Worm (Caenorhabditis elegans) whole organism, young adult: Measurements from ENCODE around the gene acc-4.
A peak's percentile ranks its signal among the peaks of the same experiment; 100 is the strongest.

ENCODE experiments used
- B0261.1 ChIP-seq: sonication (generic microtip); optimal IDR thresholded peaks from 2 replicates; lab custom pipeline; 2016; ENCODE audit warnings: mild to moderate bottlenecking, missing genetic modification characterization, moderate library complexity, missing compliant biosample characterization
- B0336.3 ChIP-seq: fragments of 200-800 bp; sonication (Bioruptor generic); IDR thresholded peaks from 2 replicates; pipeline ENCODE4 v1.3.6; 2022; ENCODE audit warnings: missing genetic modification characterization, missing compliant biosample characterization
- F57A8.1 ChIP-seq: fragments of 200-800 bp; sonication (Bioruptor generic); optimal IDR thresholded peaks from 2 replicates; lab custom pipeline; 2018; ENCODE audit warnings: mild to moderate bottlenecking, missing genetic modification characterization, moderate library complexity, missing compliant biosample characterization
- K11D2.4 ChIP-seq: fragments of 200-800 bp; sonication (Bioruptor generic); IDR thresholded peaks from 2 replicates; pipeline ENCODE4 v1.3.6; 2022; ENCODE audit warnings: missing genetic modification reagents, missing genetic modification characterization, missing compliant biosample characterization
- T26A5.8 ChIP-seq: sonication (generic microtip); optimal IDR thresholded peaks from 2 replicates; lab custom pipeline; 2016; ENCODE audit warnings: missing genetic modification characterization, missing compliant biosample characterization
- Y56A3A.18 ChIP-seq: fragments of 200-800 bp; sonication (Bioruptor generic); IDR thresholded peaks from 2 replicates; pipeline ENCODE4 v1.3.6; 2022; ENCODE audit warnings: missing genetic modification reagents, missing genetic modification characterization, missing compliant biosample characterization
- Y67H2A.10 ChIP-seq: fragments of 200-800 bp; sonication (Bioruptor generic); conservative IDR thresholded peaks from 2 replicates; pipeline ENCODE4 v1.3.6; 2022; ENCODE audit warnings: missing genetic modification reagents, missing genetic modification characterization, missing compliant biosample characterization
- Y79H2A.3 ChIP-seq: fragments of 200-800 bp; sonication (Bioruptor generic); conservative IDR thresholded peaks from 2 replicates; pipeline ENCODE4 v1.3.6; 2022; ENCODE audit warnings: missing genetic modification reagents, missing genetic modification characterization, missing compliant biosample characterization
- atf-7 ChIP-seq: sonication (generic microtip); optimal IDR thresholded peaks from 2 replicates; lab custom pipeline; 2017; ENCODE audit warnings: mild to moderate bottlenecking, missing genetic modification characterization, missing compliant biosample characterization
- attf-6 ChIP-seq: fragments of 200-800 bp; sonication (Bioruptor generic); IDR thresholded peaks from 2 replicates; pipeline ENCODE4 v1.3.6; 2022; ENCODE audit warnings: missing genetic modification reagents, missing genetic modification characterization, missing compliant biosample characterization
- ccch-3 ChIP-seq: fragments of 200-800 bp; sonication (Bioruptor generic); optimal IDR thresholded peaks from 2 replicates; lab custom pipeline; 2018; ENCODE audit warnings: mild to moderate bottlenecking, missing genetic modification characterization, missing compliant biosample characterization
- cebp-1 ChIP-seq, 2 experiments: fragments of 200-800 bp in 1 of 2; sonication (Bioruptor generic) in 1 of 2; sonication (generic microtip) in 1 of 2; IDR thresholded peaks in 1 of 2; optimal IDR thresholded peaks in 1 of 2; 2 replicates each; pipeline versions ENCODE4 v1.3.6 to Lab custom; 2017 to 2022; ENCODE audit warnings: missing compliant biosample characterization in 2 of 2, missing genetic modification characterization in 2 of 2, mild to moderate bottlenecking in 1 of 2, missing genetic modification reagents in 1 of 2, moderate library complexity in 1 of 2
- ceh-100 ChIP-seq: fragments of 200-800 bp; sonication (Bioruptor generic); IDR thresholded peaks from 2 replicates; pipeline ENCODE4 v1.3.6; 2022; ENCODE audit warnings: missing genetic modification reagents, missing genetic modification characterization, missing compliant biosample characterization
- ceh-27 ChIP-seq: fragments of 200-800 bp; sonication (Bioruptor generic); optimal IDR thresholded peaks from 2 replicates; lab custom pipeline; 2018; ENCODE audit warnings: mild to moderate bottlenecking, missing genetic modification characterization, moderate library complexity, missing compliant biosample characterization
- ceh-40 ChIP-seq: fragments of 200-800 bp; sonication (Bioruptor generic); IDR thresholded peaks from 2 replicates; pipeline ENCODE4 v1.3.6; 2022; ENCODE audit warnings: missing genetic modification characterization, missing compliant biosample characterization
- ceh-91 ChIP-seq: fragments of 200-800 bp; sonication (Bioruptor generic); IDR thresholded peaks from 2 replicates; pipeline ENCODE4 v1.3.6; 2022; ENCODE audit warnings: missing genetic modification reagents, missing genetic modification characterization, missing compliant biosample characterization
- chd-7 ChIP-seq: sonication (generic microtip); optimal IDR thresholded peaks from 2 replicates; lab custom pipeline; 2016; ENCODE audit warnings: mild to moderate bottlenecking, missing genetic modification characterization, moderate library complexity, missing compliant biosample characterization
- dox-1 ChIP-seq: fragments of 200-800 bp; sonication (Bioruptor generic); IDR thresholded peaks from 2 replicates; pipeline ENCODE4 v1.3.6; 2022; ENCODE audit warnings: missing genetic modification reagents, missing genetic modification characterization, missing compliant biosample characterization
- him-1 ChIP-seq: sonication (generic microtip); optimal IDR thresholded peaks from 2 replicates; lab custom pipeline; 2016; ENCODE audit warnings: missing genotype, missing genetic modification reagents, missing genetic modification characterization, missing compliant biosample characterization
- hmg-1.2 ChIP-seq: fragments of 200-800 bp; sonication (Bioruptor generic); IDR thresholded peaks from 2 replicates; pipeline ENCODE4 v1.3.6; 2022; ENCODE audit warnings: missing genetic modification reagents, missing genetic modification characterization, missing compliant biosample characterization
- hrde-1 ChIP-seq: sonication (generic microtip); optimal IDR thresholded peaks from 2 replicates; lab custom pipeline; 2016; ENCODE audit warnings: missing genetic modification characterization, mild to moderate bottlenecking, missing compliant biosample characterization, moderate library complexity, missing genotype, missing genetic modification reagents, borderline replicate concordance
- lin-26 ChIP-seq: fragments of 200-800 bp; sonication (Bioruptor generic); IDR thresholded peaks from 2 replicates; pipeline ENCODE4 v1.3.6; 2022; ENCODE audit warnings: missing genetic modification reagents, missing genetic modification characterization, missing compliant biosample characterization
- lin-35 ChIP-seq, 3 experiments: fragments of 150-350 bp in 2 of 3; sonication (generic microtip) in 1 of 3; optimal IDR thresholded peaks; 2 replicates each; lab custom pipeline; 2014 to 2018; ENCODE audit warnings: missing biosample characterization in 3 of 3, missing genetic modification characterization in 3 of 3, missing genetic modification reagents in 3 of 3
- lin-54 ChIP-seq: fragments of 200-800 bp; sonication (Bioruptor generic); optimal IDR thresholded peaks from 2 replicates; lab custom pipeline; 2018; ENCODE audit warnings: mild to moderate bottlenecking, missing genetic modification characterization, missing compliant biosample characterization
- lsl-1 ChIP-seq: fragments of 200-800 bp; sonication (Bioruptor generic); optimal IDR thresholded peaks from 2 replicates; lab custom pipeline; 2018; ENCODE audit warnings: mild to moderate bottlenecking, missing genetic modification characterization, moderate library complexity, missing compliant biosample characterization
- madf-3 ChIP-seq: fragments of 200-800 bp; sonication (Bioruptor generic); IDR thresholded peaks from 2 replicates; pipeline ENCODE4 v1.3.6; 2022; ENCODE audit warnings: missing genetic modification reagents, missing genetic modification characterization, missing compliant biosample characterization
- madf-6 ChIP-seq: fragments of 200-800 bp; sonication (Bioruptor generic); IDR thresholded peaks from 2 replicates; pipeline ENCODE4 v1.3.6; 2022; ENCODE audit warnings: missing genetic modification reagents, missing genetic modification characterization, missing compliant biosample characterization
- mcd-1 ChIP-seq: fragments of 200-800 bp; sonication (Bioruptor generic); IDR thresholded peaks from 2 replicates; pipeline ENCODE4 v1.3.6; 2022; ENCODE audit warnings: missing genetic modification reagents, missing genetic modification characterization, missing compliant biosample characterization
- mel-28 ChIP-seq: sonication (generic microtip); optimal IDR thresholded peaks from 2 replicates; lab custom pipeline; 2016; ENCODE audit warnings: borderline replicate concordance, mild to moderate bottlenecking, missing genetic modification characterization, missing compliant biosample characterization
- nfya-2 ChIP-seq: fragments of 200-800 bp; sonication (Bioruptor generic); IDR thresholded peaks from 2 replicates; pipeline ENCODE4 v1.3.6; 2022; ENCODE audit warnings: missing genetic modification reagents, missing genetic modification characterization, missing compliant biosample characterization
- nfyb-1 ChIP-seq: fragments of 200-800 bp; sonication (Bioruptor generic); IDR thresholded peaks from 2 replicates; pipeline ENCODE4 v1.3.6; 2022; ENCODE audit warnings: missing genetic modification reagents, missing genetic modification characterization, missing compliant biosample characterization
- nhr-179 ChIP-seq: sonication (generic microtip); optimal IDR thresholded peaks from 2 replicates; lab custom pipeline; 2016; ENCODE audit warnings: mild to moderate bottlenecking, missing genetic modification characterization, missing compliant biosample characterization
- nhr-27 ChIP-seq: fragments of 200-800 bp; sonication (Bioruptor generic); optimal IDR thresholded peaks from 2 replicates; lab custom pipeline; 2018; ENCODE audit warnings: mild to moderate bottlenecking, missing genetic modification characterization, moderate library complexity, missing compliant biosample characterization
- nhr-80 ChIP-seq: sonication (generic microtip); optimal IDR thresholded peaks from 2 replicates; lab custom pipeline; 2016; ENCODE audit warnings: missing genetic modification characterization, missing compliant biosample characterization
- somi-1 ChIP-seq: fragments of 200-800 bp; sonication (Bioruptor generic); optimal IDR thresholded peaks from 2 replicates; lab custom pipeline; 2018; ENCODE audit warnings: mild to moderate bottlenecking, missing genetic modification characterization, missing compliant biosample characterization
- tbp1 ChIP-seq: fragments of 200-800 bp; sonication (Bioruptor generic); optimal IDR thresholded peaks from 2 replicates; lab custom pipeline; 2018; ENCODE audit warnings: mild to moderate bottlenecking, missing genetic modification characterization, missing compliant biosample characterization
- tbx-9 ChIP-seq: sonication (generic microtip); optimal IDR thresholded peaks from 2 replicates; lab custom pipeline; 2016; ENCODE audit warnings: borderline replicate concordance, missing genetic modification characterization, inconsistent platforms, missing compliant biosample characterization
- unc-62 ChIP-seq: fragments of 150-350 bp; optimal IDR thresholded peaks from 2 replicates; lab custom pipeline; 2014; ENCODE audit warnings: missing biosample characterization, missing genetic modification reagents, missing genetic modification characterization
- zim-3 ChIP-seq: sonication (generic microtip); optimal IDR thresholded peaks from 2 replicates; lab custom pipeline; 2017; ENCODE audit warnings: mild to moderate bottlenecking, missing genetic modification characterization, moderate library complexity, missing compliant biosample characterization
- ztf-28 ChIP-seq: fragments of 200-800 bp; sonication (Bioruptor generic); IDR thresholded peaks from 2 replicates; pipeline ENCODE4 v1.3.6; 2022; ENCODE audit warnings: missing genetic modification reagents, missing genetic modification characterization, missing compliant biosample characterization
- ztf-3 ChIP-seq: fragments of 200-800 bp; sonication (Bioruptor generic); optimal IDR thresholded peaks from 2 replicates; lab custom pipeline; 2018; ENCODE audit warnings: mild to moderate bottlenecking, missing genetic modification characterization, missing compliant biosample characterization

acc-4 gene

ce11 chrIII:13476682-13477081 is 7.2 kb downstream of the acc-4 start, which contains the start of gene T27E9.6:
TSS of gene T27E9.6 (minus strand) at chrIII:13476782.
- TF ChIP-seq dox-1 (GFP tag; lab: Robert Waterston, UW) (no peak), lin-35 (GFP tag; optimal IDR thresholded peaks at IDR 0.05; lab: Kevin White, UChicago) (no peak), madf-6 (GFP tag; lab: Robert Waterston, UW) (no peak), nhr-80 (tag; lab: Kevin White, UChicago) (no peak), nfya-2 (GFP tag; lab: Robert Waterston, UW) (no peak), lin-54 (GFP tag; lab: Kevin White, UChicago) (no peak), madf-3 (GFP tag; lab: Robert Waterston, UW) (no peak), Y67H2A.10 (GFP tag; lab: Robert Waterston, UW) (no peak), ceh-100 (GFP tag; lab: Robert Waterston, UW) (no peak), lin-26 (GFP tag; lab: Robert Waterston, UW) (no peak)

ce11 chrIII:13474482-13474881 is 9.4 kb downstream of the acc-4 start:
- TF ChIP-seq ceh-91 (GFP tag; lab: Robert Waterston, UW) = no peak
- no peak for TF ChIP-seq K11D2.4 (GFP tag; lab: Robert Waterston, UW)
- TF ChIP-seq madf-3 (GFP tag; lab: Robert Waterston, UW) = no peak
- no peak for TF ChIP-seq ceh-27 (GFP tag; lab: Kevin White, UChicago)
- TF ChIP-seq nhr-179 (tag; lab: Kevin White, UChicago) = no peak
- TF ChIP-seq lin-54 (GFP tag; lab: Kevin White, UChicago) = no peak
- no peak for TF ChIP-seq hrde-1
- no peak for TF ChIP-seq mcd-1 (GFP tag; lab: Robert Waterston, UW)
- TF ChIP-seq nhr-27 = no peak
- TF ChIP-seq hmg-1.2 (GFP tag; lab: Robert Waterston, UW) = no peak
- no peak for TF ChIP-seq tbp1

- no peak for TF ChIP-seq chd-7 (tag; lab: Kevin White, UChicago)
- TF ChIP-seq B0261.1 (tag; lab: Kevin White, UChicago) = no peak
- TF ChIP-seq lsl-1 (GFP tag; lab: Kevin White, UChicago) = peak; percentile 14
- TF ChIP-seq, all 124 proteins: peak for 1
Measured at ce11 chrIII:13471504-13471903, 12.4 kb downstream of the acc-4 start, which contains the start of gene pssy-2. TSS of gene pssy-2 (plus strand) at chrIII:13471804.

ce11 chrIII:13465918-13466592 is 17.9 kb downstream of the acc-4 start, which contains the start of gene cdk-5:
TSS of gene cdk-5 (minus strand) at chrIII:13466342.
- TF ChIP-seq ceh-91 (GFP tag; lab: Robert Waterston, UW) (no peak), atf-7 (tag; lab: Kevin White, UChicago) (peak; percentile 16), Y79H2A.3 (no peak), T26A5.8 (tag; lab: Kevin White, UChicago) (no peak), him-1 (tag; lab: Kevin White, UChicago) (no peak), ztf-28 (GFP tag; lab: Robert Waterston, UW) (no peak), ceh-40 (GFP tag; lab: Robert Waterston, UW) (no peak), nhr-80 (tag; lab: Kevin White, UChicago) (no peak), F57A8.1 (GFP tag; lab: Kevin White, UChicago) (no peak), mel-28 (tag; lab: Kevin White, UChicago) (no peak), lin-54 (GFP tag; lab: Kevin White, UChicago) (peak; percentile 84), cebp-1 (GFP tag; IDR thresholded peaks at IDR 0.05; lab: Robert Waterston, UW) (no peak), cebp-1 (tag; optimal IDR thresholded peaks at IDR 0.05; lab: Kevin White, UChicago) (peak; percentile 68), ccch-3 (GFP tag; lab: Kevin White, UChicago) (no peak), ztf-3 (GFP tag; lab: Kevin White, UChicago) (no peak), tbx-9 (tag; lab: Kevin White, UChicago) (no peak), Y56A3A.18 (peak; percentile 52; the same call in 1 of the 2 replicates), ceh-100 (GFP tag; lab: Robert Waterston, UW) (peak; percentile 58; the same call in 1 of the 2 replicates), zim-3 (tag; lab: Kevin White, UChicago) (no peak), unc-62 (GFP tag; lab: Kevin White, UChicago) (no peak), hrde-1 (no peak), attf-6 (no peak), B0336.3 (GFP tag; lab: Robert Waterston, UW) (peak; percentile 51; the same call in 1 of the 2 replicates), somi-1 (GFP tag; lab: Kevin White, UChicago) (no peak), nfyb-1 (GFP tag; lab: Robert Waterston, UW) (peak; percentile 81)
